Worm (Caenorhabditis elegans): ENCODE measurements around the gene C25F6.6.

The C25F6.6 gene

ce11 chrX:5470111-5470745 is 19.6 kb upstream of the C25F6.6 start:
- TF ChIP-seq W03F9.2 (tag; optimal IDR thresholded peaks at IDR 0.05) (no peak), dao-5 (tag; optimal IDR thresholded peaks at IDR 0.05) (no peak), him-1 (tag; optimal IDR thresholded peaks at IDR 0.05) (no peak)

DNA sequence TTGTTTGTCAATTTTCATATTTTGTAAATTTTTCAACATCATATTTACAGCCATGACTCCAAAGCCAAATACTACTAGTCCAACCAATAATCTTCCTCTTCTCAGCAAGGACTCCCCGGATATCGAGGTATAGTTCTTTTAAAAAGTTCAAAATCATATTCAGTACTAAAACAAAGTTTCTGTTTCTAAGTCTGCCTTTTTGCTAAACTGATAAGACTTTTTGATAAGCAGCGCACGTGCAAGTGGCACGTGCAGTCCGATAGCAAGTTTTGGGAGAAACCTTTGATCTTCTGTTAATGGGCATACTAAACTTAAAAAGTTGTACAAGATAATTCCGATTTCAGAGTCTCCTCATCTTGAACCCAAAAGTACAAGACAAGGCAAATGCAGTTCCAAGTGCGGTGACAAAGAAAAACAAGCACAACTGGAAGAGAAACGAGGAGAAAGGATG is 17.2 kb upstream of the C25F6.6 start, which contains the start of gene dpyd-1:
dpyd-1 (plus strand) TSS at position 51 of the 451 bp plus-strand sequence.
- TF ChIP-seq him-1 (tag; optimal IDR thresholded peaks at IDR 0.05) (no peak), W03F9.2 (tag; optimal IDR thresholded peaks at IDR 0.05) (no peak), dao-5 (tag; optimal IDR thresholded peaks at IDR 0.05) (no peak)

- TF ChIP-seq him-1 (tag; optimal IDR thresholded peaks at IDR 0.05) = no peak
- no peak for TF ChIP-seq dao-5 (tag; optimal IDR thresholded peaks at IDR 0.05)
- TF ChIP-seq W03F9.2 (tag; optimal IDR thresholded peaks at IDR 0.05) = no peak
Measured at ce11 chrX:5467308-5467707, 16.7 kb upstream of the C25F6.6 start.

- TF ChIP-seq him-1 (tag; optimal IDR thresholded peaks at IDR 0.05) (no peak), dao-5 (tag; optimal IDR thresholded peaks at IDR 0.05) (no peak), W03F9.2 (tag; optimal IDR thresholded peaks at IDR 0.05) (no peak)
Measured at ce11 chrX:5466149-5466548, 15.5 kb upstream of the C25F6.6 start.

ce11 chrX:5465631-5466030 is 15.0 kb upstream of the C25F6.6 start:
- TF ChIP-seq dao-5 (tag; optimal IDR thresholded peaks at IDR 0.05) = no peak
- TF ChIP-seq W03F9.2 (tag; optimal IDR thresholded peaks at IDR 0.05) = no peak
- no peak for TF ChIP-seq him-1 (tag; optimal IDR thresholded peaks at IDR 0.05)

DNA sequence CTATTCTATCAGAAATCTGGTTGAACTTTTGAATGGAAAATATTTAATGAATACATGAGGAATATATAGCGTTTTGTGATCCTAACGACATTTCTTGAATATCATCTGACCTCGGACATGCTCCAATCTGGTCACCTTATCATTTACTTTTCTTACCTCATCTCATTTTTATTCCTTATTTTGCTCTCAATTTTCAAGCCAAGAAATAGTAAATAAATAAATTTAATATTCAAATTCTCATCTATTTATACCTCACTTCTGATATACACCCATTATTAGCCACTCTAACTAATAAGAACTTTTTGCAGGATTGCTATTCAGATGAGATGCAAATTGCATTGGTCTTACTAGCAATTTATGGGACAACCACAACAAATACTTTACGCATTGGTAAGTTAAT is 10.3 kb upstream of the C25F6.6 start, which contains the start of gene ddr-1:
ddr-1 (plus strand) TSS at position 301 of the 400 bp plus-strand sequence.
- TF ChIP-seq him-1 (tag; optimal IDR thresholded peaks at IDR 0.05) = no peak
- no peak for TF ChIP-seq W03F9.2 (tag; optimal IDR thresholded peaks at IDR 0.05)
- TF ChIP-seq dao-5 (tag; optimal IDR thresholded peaks at IDR 0.05) = no peak

DNA sequence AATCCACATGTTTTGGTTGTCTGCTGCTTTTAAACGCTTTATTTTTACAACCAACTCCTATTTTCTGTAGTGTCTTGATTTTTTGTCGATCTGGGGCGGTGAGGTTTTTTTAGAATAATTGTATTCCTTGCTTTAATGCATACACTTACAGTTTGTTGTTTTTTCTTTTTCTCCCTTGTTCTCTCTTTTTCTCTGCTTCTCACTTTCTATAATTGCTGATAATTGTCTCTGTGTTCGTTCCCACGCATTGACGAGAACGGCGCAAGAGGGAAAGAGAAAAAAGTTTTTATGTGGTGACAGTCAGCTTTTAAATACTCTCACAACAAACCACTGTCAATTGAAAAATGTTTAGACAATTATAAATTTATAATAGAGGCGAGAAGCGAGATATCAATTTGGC is 8.1 kb upstream of the C25F6.6 start:
- TF ChIP-seq W03F9.2 (tag; optimal IDR thresholded peaks at IDR 0.05) (no peak), dao-5 (tag; optimal IDR thresholded peaks at IDR 0.05) (no peak), him-1 (tag; optimal IDR thresholded peaks at IDR 0.05) (no peak)

DNA sequence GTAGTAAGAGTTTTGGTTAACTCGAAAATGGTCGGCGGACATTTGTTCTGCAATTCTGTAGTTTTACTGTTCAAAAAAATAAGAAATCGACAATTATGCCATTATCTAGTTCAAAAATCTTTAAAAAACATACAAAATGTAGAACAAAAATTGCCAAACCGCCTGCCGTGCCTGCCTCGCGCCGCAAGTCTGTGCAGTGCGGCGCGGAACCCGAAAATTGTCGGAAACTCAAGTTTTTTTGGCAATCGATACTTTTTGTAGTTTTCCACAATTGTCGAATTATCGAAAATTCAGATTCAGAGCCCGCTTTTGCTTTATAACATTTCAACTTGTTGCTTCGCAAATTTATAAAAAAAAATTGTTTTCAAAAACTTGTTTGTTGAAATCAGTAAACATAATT is 7.4 kb upstream of the C25F6.6 start:
- TF ChIP-seq dao-5 (tag; optimal IDR thresholded peaks at IDR 0.05) (no peak), him-1 (tag; optimal IDR thresholded peaks at IDR 0.05) (no peak), W03F9.2 (tag; optimal IDR thresholded peaks at IDR 0.05) (no peak)

ce11 chrX:5457184-5457583 is 6.6 kb upstream of the C25F6.6 start:
- TF ChIP-seq W03F9.2 (tag; optimal IDR thresholded peaks at IDR 0.05) (no peak), dao-5 (tag; optimal IDR thresholded peaks at IDR 0.05) (no peak), him-1 (tag; optimal IDR thresholded peaks at IDR 0.05) (no peak)

DNA sequence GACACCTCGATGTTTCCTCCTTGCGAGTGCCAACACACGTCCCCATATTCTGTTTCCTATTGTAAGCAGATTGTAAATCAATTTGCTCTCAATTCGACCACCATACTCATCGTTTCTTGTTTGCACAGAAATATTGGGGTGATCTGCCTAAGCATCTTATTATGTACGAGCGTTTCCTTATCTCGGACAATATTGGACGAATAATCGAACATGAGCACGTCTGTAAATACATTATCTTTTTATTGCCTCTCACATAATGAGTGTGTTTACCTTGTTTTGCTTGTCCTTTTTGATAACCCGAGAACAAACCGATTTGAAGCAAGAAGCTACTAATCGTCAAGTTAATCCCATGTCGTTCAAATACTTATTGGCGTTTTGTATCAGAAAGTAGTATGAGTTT is 4.5 kb upstream of the C25F6.6 start:
- TF ChIP-seq W03F9.2 (tag; optimal IDR thresholded peaks at IDR 0.05) = no peak
- no peak for TF ChIP-seq him-1 (tag; optimal IDR thresholded peaks at IDR 0.05)
- TF ChIP-seq dao-5 (tag; optimal IDR thresholded peaks at IDR 0.05) = no peak

- no peak for TF ChIP-seq him-1 (tag; optimal IDR thresholded peaks at IDR 0.05)
- no peak for TF ChIP-seq W03F9.2 (tag; optimal IDR thresholded peaks at IDR 0.05)
- no peak for TF ChIP-seq dao-5 (tag; optimal IDR thresholded peaks at IDR 0.05)
Measured at ce11 chrX:5451706-5452105, 1.1 kb upstream of the C25F6.6 start.

ce11 chrX:5447941-5448340 is 2.7 kb downstream of the C25F6.6 start, which contains the start of gene C25F6.8:
TSS of gene C25F6.8 (plus strand) at chrX:5448241.
- TF ChIP-seq W03F9.2 (tag; optimal IDR thresholded peaks at IDR 0.05) = no peak
- TF ChIP-seq him-1 (tag; optimal IDR thresholded peaks at IDR 0.05) = no peak
- TF ChIP-seq dao-5 (tag; optimal IDR thresholded peaks at IDR 0.05) = no peak

- no peak for TF ChIP-seq W03F9.2 (tag; optimal IDR thresholded peaks at IDR 0.05)
Measured at ce11 chrX:5447381-5447780, 3.2 kb downstream of the C25F6.6 start.

ce11 chrX:5444863-5445262 is 5.8 kb downstream of the C25F6.6 start, which contains the start of gene itm-2:
TSS of gene itm-2 (plus strand) at chrX:5445163.
- TF ChIP-seq dao-5 (tag; optimal IDR thresholded peaks at IDR 0.05) (no peak), W03F9.2 (tag; optimal IDR thresholded peaks at IDR 0.05) (no peak), him-1 (tag; optimal IDR thresholded peaks at IDR 0.05) (no peak)

ce11 chrX:5433912-5434311 is 16.7 kb downstream of the C25F6.6 start:
- TF ChIP-seq him-1 (tag; optimal IDR thresholded peaks at IDR 0.05) = no peak
